Fruit fly (Drosophila melanogaster): ENCODE measurements around the gene CG46394.

dm6 chr3L:11599965-11600420 lies at the start of gene CG46394, which contains the start of gene CG14137:
- TF ChIP-seq CG12768 (GFP tag; optimal IDR thresholded peaks at IDR 0.05) (no peak), CG33017 (tag; optimal IDR thresholded peaks at IDR 0.05) (no peak), Mnt (GFP tag; optimal IDR thresholded peaks at IDR 0.05) (no peak), CG1620 (GFP tag; optimal IDR thresholded peaks at IDR 0.05) (no peak), pad (GFP tag; optimal IDR thresholded peaks at IDR 0.05) (no peak), bab1 (GFP tag; optimal IDR thresholded peaks at IDR 0.05) (no peak)

Data from whole organism, adult.